Worm (Caenorhabditis elegans): Measurements from ENCODE around the gene W09H1.3.

W09H1.3 gene

ce11 chrII:13149965-13150364, 34.3 kb upstream of the W09H1.3 start (continued):
- TF ChIP-seq nhr-90 (tag; optimal IDR thresholded peaks at IDR 0.05; ENCODE audit: poor library complexity) (no peak), grh-1 (GFP tag; IDR thresholded peaks at IDR 0.05) (no peak), F16B12.6 (tag; optimal IDR thresholded peaks at IDR 0.05) (no peak), lin-14 (GFP tag; optimal IDR thresholded peaks at IDR 0.05) (no peak), mdl-1 (tag; optimal IDR thresholded peaks at IDR 0.05) (no peak), lsy-2 (tag; optimal IDR thresholded peaks at IDR 0.05) (peak in 1 of 2 experiments; percentile 10), lin-13 (GFP tag; optimal IDR thresholded peaks at IDR 0.05) (no peak), unc-62 (GFP tag; optimal IDR thresholded peaks at IDR 0.05) (no peak), hlh-4 (tag; optimal IDR thresholded peaks at IDR 0.05) (no peak), nhr-20 (tag; optimal IDR thresholded peaks at IDR 0.05) (peak; percentile 12), snpc-4 (tag; optimal IDR thresholded peaks at IDR 0.05) (no peak), ceh-63 (GFP tag; optimal IDR thresholded peaks at IDR 0.05) (no peak), zag-1 (tag; optimal IDR thresholded peaks at IDR 0.05) (no peak), lir-3 (tag; optimal IDR thresholded peaks at IDR 0.05; ENCODE audit: poor library complexity) (no peak), nhr-47 (tag; optimal IDR thresholded peaks at IDR 0.05) (no peak), vab-15 (tag; optimal IDR thresholded peaks at IDR 0.05) (no peak), efl-3 (GFP tag; optimal IDR thresholded peaks at IDR 0.05) (no peak), fkh-10 (GFP tag; optimal IDR thresholded peaks at IDR 0.05) (no peak), irx-1 (tag; optimal IDR thresholded peaks at IDR 0.05) (no peak), nhr-84 (tag; optimal IDR thresholded peaks at IDR 0.05) (no peak), nhr-11 (tag; optimal IDR thresholded peaks at IDR 0.05) (no peak), hpl-2 (GFP tag; optimal IDR thresholded peaks at IDR 0.05) (no peak)

ce11 chrII:13152409-13152808, 31.8 kb upstream of the W09H1.3 start:
- TF ChIP-seq ets-5 (GFP tag; IDR thresholded peaks at IDR 0.05) (no peak), tlp-1 (tag; optimal IDR thresholded peaks at IDR 0.05) (no peak), fkh-8 (tag; optimal IDR thresholded peaks at IDR 0.05) (no peak)

- TF ChIP-seq ces-1 (GFP tag; optimal IDR thresholded peaks at IDR 0.05) (no peak), efl-1 (optimal IDR thresholded peaks at IDR 0.05) (no peak), efl-1 (GFP tag; optimal IDR thresholded peaks at IDR 0.05 in 1 of 2) (peak in 1 of 2 experiments; percentile 46), ceh-63 (GFP tag; optimal IDR thresholded peaks at IDR 0.05) (no peak), nhr-237 (tag; optimal IDR thresholded peaks at IDR 0.05) (no peak), snu-23 (GFP tag; optimal IDR thresholded peaks at IDR 0.05) (no peak)
These were observed 30.9 kb upstream of the W09H1.3 start, which contains the start of gene spe-18 for ce11 chrII:13153299-13153698. Gene spe-18 (minus strand): TSS chrII:13153399.

ce11 chrII:13156071-13156470, 28.2 kb upstream of the W09H1.3 start:
- TF ChIP-seq lin-39 (tag; optimal IDR thresholded peaks at IDR 0.05) (no peak), dpl-1 (GFP tag; optimal IDR thresholded peaks at IDR 0.05) (peak in 1 of 3 experiments; percentile 15), efl-1 (optimal IDR thresholded peaks at IDR 0.05) (no peak), efl-1 (GFP tag; optimal IDR thresholded peaks at IDR 0.05 in 1 of 2) (peak in 1 of 2 experiments; percentile 4)

- TF ChIP-seq dsc-1 (tag; optimal IDR thresholded peaks at IDR 0.05), result peak; percentile 87
- no peak for TF ChIP-seq pqm-1 (tag; optimal IDR thresholded peaks at IDR 0.05)
- no peak for TF ChIP-seq unc-62 (GFP tag; optimal IDR thresholded peaks at IDR 0.05)
- peak; percentile 96 for TF ChIP-seq rnt-1 (tag; optimal IDR thresholded peaks at IDR 0.05)
- peak; percentile 90 for TF ChIP-seq lin-15B (tag; optimal IDR thresholded peaks at IDR 0.05)
- TF ChIP-seq nhr-20 (tag; optimal IDR thresholded peaks at IDR 0.05), result peak; percentile 87
- TF ChIP-seq ceh-82 (tag; optimal IDR thresholded peaks at IDR 0.05), result peak; percentile 78 to 92 (median 88)
- TF ChIP-seq jun-1 (tag; optimal IDR thresholded peaks at IDR 0.05), result peak; percentile 79
- TF ChIP-seq hlh-17 (GFP tag; optimal IDR thresholded peaks at IDR 0.05; ENCODE audit: borderline replicate concordance), result no peak
- peak; percentile 99 for TF ChIP-seq dpl-1 (GFP tag; optimal IDR thresholded peaks at IDR 0.05)
- TF ChIP-seq unc-130 (tag; optimal IDR thresholded peaks at IDR 0.05), result peak; percentile 78
- peak; percentile 92 to 93 for TF ChIP-seq lsy-2 (tag; optimal IDR thresholded peaks at IDR 0.05)
- no peak for TF ChIP-seq ces-1 (GFP tag; optimal IDR thresholded peaks at IDR 0.05)
- TF ChIP-seq lin-14 (GFP tag; optimal IDR thresholded peaks at IDR 0.05), result peak; percentile 83
- TF ChIP-seq blmp-1 (tag; optimal IDR thresholded peaks at IDR 0.05), result peak; percentile 54
- no peak for TF ChIP-seq unc-30 (tag; optimal IDR thresholded peaks at IDR 0.05)
- peak in 1 of 2 experiments; percentile 12 for TF ChIP-seq egl-27 (tag; optimal IDR thresholded peaks at IDR 0.05)
- TF ChIP-seq unc-86 (tag; optimal IDR thresholded peaks at IDR 0.05), result peak; percentile 85
- TF ChIP-seq F16B12.6 (tag; optimal IDR thresholded peaks at IDR 0.05), result peak; percentile 74
- peak; percentile 33 for TF ChIP-seq sox-4 (tag; optimal IDR thresholded peaks at IDR 0.05)
- TF ChIP-seq nhr-47 (tag; optimal IDR thresholded peaks at IDR 0.05), result peak; percentile 94
- peak; percentile 78 for TF ChIP-seq fos-1 (tag; optimal IDR thresholded peaks at IDR 0.05)
- no peak for TF ChIP-seq hpl-2 (GFP tag; optimal IDR thresholded peaks at IDR 0.05)
These were observed 27.3 kb upstream of the W09H1.3 start, which contains the start of the genes hpr-17 and F32A11.1 for ce11 chrII:13156971-13157370. Gene hpr-17 (minus strand): TSS chrII:13157047. Gene F32A11.1 (plus strand): TSS chrII:13157329.
